Worm (Caenorhabditis elegans): ENCODE measurements around the gene F48B9.3.
A peak's percentile ranks its signal among the peaks of the same experiment; 100 is the strongest.

F48B9.3 gene

DNA sequence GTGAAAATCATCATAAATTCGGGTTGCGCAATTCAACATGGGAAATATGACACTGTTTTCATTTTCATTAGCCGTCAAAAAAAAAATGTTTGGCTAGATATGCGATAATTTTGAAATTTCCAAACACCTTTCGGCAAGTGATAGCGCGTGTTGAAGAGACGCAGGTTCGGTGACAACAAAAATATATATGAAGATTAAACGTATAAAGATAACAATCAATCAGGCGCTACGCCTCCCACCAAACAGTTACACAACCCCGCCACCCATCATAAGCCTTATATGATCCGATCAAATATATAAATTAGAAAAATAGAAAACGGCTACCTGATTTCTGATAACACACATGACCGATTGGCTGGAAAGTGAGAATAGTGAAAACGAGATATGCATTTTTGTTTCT, 12.8 kb upstream of the F48B9.3 start:
- TF ChIP-seq zip-8 (tag; optimal IDR thresholded peaks at IDR 0.05) (no peak), tbx-8 (GFP tag; optimal IDR thresholded peaks at IDR 0.05) (no peak), ham-2 (GFP tag; optimal IDR thresholded peaks at IDR 0.05) (peak; percentile 47), elt-1 (tag; optimal IDR thresholded peaks at IDR 0.05; ENCODE audit: borderline replicate concordance, insufficient read depth) (peak; percentile 85), unc-120 (tag; optimal IDR thresholded peaks at IDR 0.05; ENCODE audit: poor library complexity, severe bottlenecking) (no peak)

ce11 chrX:2153780-2154179, 11.1 kb upstream of the F48B9.3 start:
- TF ChIP-seq mep-1 (tag; optimal IDR thresholded peaks at IDR 0.05) (no peak), zip-8 (tag; optimal IDR thresholded peaks at IDR 0.05) (peak; percentile 47), ceh-43 (GFP tag; optimal IDR thresholded peaks at IDR 0.05) (no peak), blmp-1 (tag; optimal IDR thresholded peaks at IDR 0.05) (peak; percentile 19)

DNA sequence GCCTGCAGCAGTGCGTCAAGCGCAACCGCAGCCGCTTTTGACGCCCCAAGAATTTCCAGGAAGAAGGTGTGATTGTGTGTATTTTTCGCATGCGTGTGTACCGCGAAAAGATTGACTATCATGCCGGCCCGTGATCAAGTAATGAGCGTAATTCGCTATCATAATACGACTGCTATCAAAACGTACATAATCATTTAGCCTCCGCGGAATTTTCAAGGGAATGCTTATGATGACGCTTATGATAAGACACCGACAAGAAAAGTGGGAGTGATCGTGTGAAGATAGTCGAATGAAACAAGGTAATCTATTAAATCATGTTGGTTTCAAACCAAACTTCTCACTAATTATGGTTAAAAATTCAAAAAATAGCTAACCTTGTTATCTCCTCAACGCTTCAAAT, 7.0 kb upstream of the F48B9.3 start:
- no peak for TF ChIP-seq tbx-8 (GFP tag; optimal IDR thresholded peaks at IDR 0.05)
- TF ChIP-seq zip-8 (tag; optimal IDR thresholded peaks at IDR 0.05) = no peak
- no peak for TF ChIP-seq nhr-237 (tag; optimal IDR thresholded peaks at IDR 0.05)
- TF ChIP-seq ceh-39 (tag; optimal IDR thresholded peaks at IDR 0.05) = no peak
- no peak for TF ChIP-seq flh-1 (GFP tag; optimal IDR thresholded peaks at IDR 0.05)
- TF ChIP-seq unc-39 (tag; optimal IDR thresholded peaks at IDR 0.05) = no peak
- TF ChIP-seq lin-32 (GFP tag; optimal IDR thresholded peaks at IDR 0.05) = no peak
- TF ChIP-seq elt-3 (tag; optimal IDR thresholded peaks at IDR 0.05) = no peak
- no peak for TF ChIP-seq ceh-83 (GFP tag; optimal IDR thresholded peaks at IDR 0.05)
- no peak for TF ChIP-seq ces-1 (GFP tag; optimal IDR thresholded peaks at IDR 0.05)

- TF ChIP-seq ceh-83 (GFP tag; optimal IDR thresholded peaks at IDR 0.05) = no peak
- no peak for TF ChIP-seq nhr-28 (tag; optimal IDR thresholded peaks at IDR 0.05)
- TF ChIP-seq lin-13 (tag; optimal IDR thresholded peaks at IDR 0.05) = no peak
- TF ChIP-seq bed-3 (GFP tag; optimal IDR thresholded peaks at IDR 0.05) = no peak
- no peak for TF ChIP-seq lin-32 (GFP tag; optimal IDR thresholded peaks at IDR 0.05)
- no peak for TF ChIP-seq mep-1 (tag; optimal IDR thresholded peaks at IDR 0.05)
- TF ChIP-seq sptf-1 (tag; optimal IDR thresholded peaks at IDR 0.05) = no peak
These were observed 1.8 kb upstream of the F48B9.3 start, which contains the start of gene pdf-2 for ce11 chrX:2163084-2163483. Gene pdf-2, plus strand, starts transcription at chrX:2163384.

- TF ChIP-seq blmp-1 (tag; optimal IDR thresholded peaks at IDR 0.05) (no peak), ceh-83 (GFP tag; optimal IDR thresholded peaks at IDR 0.05) (no peak), nhr-28 (tag; optimal IDR thresholded peaks at IDR 0.05) (no peak), lsy-2 (tag; optimal IDR thresholded peaks at IDR 0.05) (no peak), mab-5 (tag; optimal IDR thresholded peaks at IDR 0.05) (no peak), flh-1 (GFP tag; optimal IDR thresholded peaks at IDR 0.05) (no peak), ces-1 (GFP tag; optimal IDR thresholded peaks at IDR 0.05) (no peak), zip-8 (tag; optimal IDR thresholded peaks at IDR 0.05) (no peak), ceh-43 (GFP tag; optimal IDR thresholded peaks at IDR 0.05) (no peak)
These were observed 11.6 kb downstream of the F48B9.3 start, which contains the start of gene F48B9.8 for ce11 chrX:2176361-2176880. Gene F48B9.8, minus strand, starts transcription at chrX:2176411.

DNA sequence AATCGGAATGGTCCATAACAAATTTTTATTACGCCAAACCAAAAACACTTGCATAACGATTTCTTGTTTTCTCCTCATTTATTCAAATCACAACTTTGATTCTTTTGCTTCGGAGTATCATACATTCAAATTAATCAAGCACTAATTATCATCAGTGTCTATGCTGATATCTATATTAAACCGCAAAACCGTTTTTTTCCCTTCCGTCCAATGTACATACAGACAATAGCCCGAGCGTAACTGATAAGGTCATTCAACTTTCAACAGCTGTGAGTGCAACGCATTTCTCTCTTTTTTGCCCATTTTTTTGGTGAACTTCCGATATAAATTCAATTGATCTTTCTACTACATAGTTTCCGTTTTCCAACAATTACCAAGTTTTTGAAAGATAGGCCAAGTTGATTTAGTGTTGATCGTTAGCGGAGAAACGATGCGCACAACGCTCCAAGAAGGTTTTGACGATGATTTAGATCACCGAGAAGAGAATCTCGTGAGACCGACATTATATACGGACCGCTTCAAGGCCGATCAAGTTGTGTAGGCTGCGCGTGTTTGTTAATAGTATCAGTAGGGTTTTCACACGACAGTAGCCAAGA, 13.0 kb downstream of the F48B9.3 start:
- TF ChIP-seq hlh-1 (tag; optimal IDR thresholded peaks at IDR 0.05) (no peak), sptf-1 (tag; optimal IDR thresholded peaks at IDR 0.05) (no peak), M03D4.4 (tag; optimal IDR thresholded peaks at IDR 0.05) (no peak)

DNA sequence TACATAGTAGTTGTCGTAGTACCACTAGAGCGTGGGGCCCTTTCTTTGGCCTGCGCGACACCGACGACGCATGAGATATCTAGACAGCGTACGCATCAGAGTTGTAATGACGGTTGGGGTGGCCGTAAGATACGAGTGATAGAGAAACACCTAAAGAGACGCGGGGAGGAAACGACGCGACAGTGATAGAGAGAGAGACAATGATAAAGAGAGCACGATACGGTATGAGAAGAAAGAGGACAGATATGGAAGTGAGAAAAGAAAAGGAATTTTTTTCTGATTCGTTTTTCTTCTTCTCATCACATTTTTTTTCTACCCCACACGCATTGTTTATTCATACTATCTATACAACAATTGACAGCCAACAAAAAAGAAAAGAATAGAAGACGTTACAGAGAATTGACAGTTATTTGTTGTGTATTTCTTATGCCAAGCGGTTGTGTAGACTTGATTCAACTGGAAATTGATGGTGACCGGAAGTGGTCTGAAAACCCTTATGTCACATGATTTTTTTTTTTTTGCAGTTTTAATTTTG, 13.6 kb downstream of the F48B9.3 start:
- no peak for TF ChIP-seq elt-3 (tag; optimal IDR thresholded peaks at IDR 0.05)
- TF ChIP-seq ces-1 (GFP tag; optimal IDR thresholded peaks at IDR 0.05) = no peak
- no peak for TF ChIP-seq unc-120 (tag; optimal IDR thresholded peaks at IDR 0.05; ENCODE audit: poor library complexity, severe bottlenecking)

- TF ChIP-seq bed-3 (GFP tag; optimal IDR thresholded peaks at IDR 0.05) (no peak), unc-120 (tag; optimal IDR thresholded peaks at IDR 0.05; ENCODE audit: poor library complexity, severe bottlenecking) (no peak), mep-1 (tag; optimal IDR thresholded peaks at IDR 0.05) (no peak), ceh-83 (GFP tag; optimal IDR thresholded peaks at IDR 0.05) (no peak), nhr-237 (tag; optimal IDR thresholded peaks at IDR 0.05) (no peak), flh-1 (GFP tag; optimal IDR thresholded peaks at IDR 0.05) (no peak), mls-2 (tag; optimal IDR thresholded peaks at IDR 0.05) (no peak), unc-62 (GFP tag; optimal IDR thresholded peaks at IDR 0.05) (no peak), M03D4.4 (tag; optimal IDR thresholded peaks at IDR 0.05) (no peak), sem-2 (GFP tag; optimal IDR thresholded peaks at IDR 0.05) (no peak), unc-39 (tag; optimal IDR thresholded peaks at IDR 0.05) (no peak), nhr-28 (tag; optimal IDR thresholded peaks at IDR 0.05) (no peak), ham-2 (GFP tag; optimal IDR thresholded peaks at IDR 0.05) (no peak), sptf-1 (tag; optimal IDR thresholded peaks at IDR 0.05) (no peak), hlh-1 (tag; optimal IDR thresholded peaks at IDR 0.05) (no peak), lin-13 (tag; optimal IDR thresholded peaks at IDR 0.05) (no peak), nhr-2 (tag; optimal IDR thresholded peaks at IDR 0.05) (no peak), drap-1 (GFP tag; optimal IDR thresholded peaks at IDR 0.05) (no peak), elt-3 (tag; optimal IDR thresholded peaks at IDR 0.05) (no peak)
These were observed 15.7 kb downstream of the F48B9.3 start, which contains the start of gene F48B9.1 for ce11 chrX:2180588-2180987. Gene F48B9.1, plus strand, starts transcription at chrX:2180888.
